Worm (Caenorhabditis elegans) whole organism, L3 larva: ENCODE measurements around the gene prx-10.

Experiments
- aly-2 ChIP-seq: fragments of 150-350 bp; optimal IDR thresholded peaks from 2 replicates; lab custom pipeline; 2014; ENCODE audit warnings: missing biosample characterization, missing genetic modification characterization
- ceh-28 ChIP-seq: fragments of 150-350 bp; optimal IDR thresholded peaks from 2 replicates; lab custom pipeline; 2014; ENCODE audit warnings: missing biosample characterization, missing genetic modification reagents, missing genetic modification characterization
- ceh-9 ChIP-seq: sonication (generic microtip); optimal IDR thresholded peaks from 2 replicates; lab custom pipeline; 2018; ENCODE audit warnings: missing biosample characterization, missing genetic modification characterization
- elt-2 ChIP-seq: sonication (generic microtip); optimal IDR thresholded peaks from 2 replicates; lab custom pipeline; 2016; ENCODE audit warnings: missing genetic modification reagents, mild to moderate bottlenecking, missing genetic modification characterization, missing compliant biosample characterization
- elt-3 ChIP-seq, 3 experiments: fragments of 150-350 bp in 1 of 3; sonication (generic microtip) in 2 of 3; optimal IDR thresholded peaks; 2 replicates in 2 of 3; 4 replicates in 1 of 3; lab custom pipeline; 2014 to 2017; ENCODE audit warnings: missing biosample characterization in 3 of 3, missing genetic modification characterization in 3 of 3
- eor-1 ChIP-seq, 2 experiments: fragments of 150-350 bp; optimal IDR thresholded peaks; 2 replicates each; lab custom pipeline; 2014 to 2018; ENCODE audit warnings: missing biosample characterization in 2 of 2, missing genetic modification characterization in 2 of 2
- fkh-2 ChIP-seq: fragments of 150-350 bp; optimal IDR thresholded peaks from 2 replicates; lab custom pipeline; 2014; ENCODE audit warnings: missing biosample characterization, missing genetic modification reagents, missing genetic modification characterization
- hmg-11 ChIP-seq: sonication (generic microtip); optimal IDR thresholded peaks from 2 replicates; lab custom pipeline; 2016; ENCODE audit warnings: missing genetic modification characterization, missing compliant biosample characterization
- jun-1 ChIP-seq: fragments of 150-350 bp; optimal IDR thresholded peaks from 2 replicates; lab custom pipeline; 2014; ENCODE audit warnings: missing biosample characterization, missing genetic modification reagents, missing genetic modification characterization
- lin-15B ChIP-seq: fragments of 150-350 bp; optimal IDR thresholded peaks from 2 replicates; lab custom pipeline; 2014; ENCODE audit warnings: missing biosample characterization, missing genetic modification characterization
- lsy-12 ChIP-seq: sonication (generic microtip); optimal IDR thresholded peaks from 2 replicates; lab custom pipeline; 2016; ENCODE audit warnings: mild to moderate bottlenecking, missing genetic modification characterization, missing compliant biosample characterization
- nfya-1 ChIP-seq: sonication (generic microtip); optimal IDR thresholded peaks from 2 replicates; lab custom pipeline; 2017; ENCODE audit warnings: missing genetic modification characterization, mild to moderate bottlenecking, missing compliant biosample characterization, antibody characterized with exemption, moderate library complexity; ENCODE audit not compliant: insufficient read depth
- nhr-11 ChIP-seq: fragments of 150-350 bp; optimal IDR thresholded peaks from 2 replicates; lab custom pipeline; 2014; ENCODE audit warnings: missing biosample characterization, missing genetic modification characterization
- nhr-12 ChIP-seq: fragments of 150-350 bp; optimal IDR thresholded peaks from 2 replicates; lab custom pipeline; 2014; ENCODE audit warnings: missing biosample characterization, missing genetic modification characterization
- nhr-23 ChIP-seq: fragments of 150-350 bp; optimal IDR thresholded peaks from 2 replicates; lab custom pipeline; 2014; ENCODE audit warnings: missing biosample characterization, missing genetic modification reagents, missing genetic modification characterization
- nhr-237 ChIP-seq: fragments of 150-350 bp; optimal IDR thresholded peaks from 2 replicates; lab custom pipeline; 2014; ENCODE audit warnings: missing biosample characterization, missing genetic modification characterization
- nhr-28 ChIP-seq: fragments of 150-350 bp; optimal IDR thresholded peaks from 2 replicates; lab custom pipeline; 2014; ENCODE audit warnings: missing biosample characterization, missing genetic modification characterization
- nhr-43 ChIP-seq: sonication (generic microtip); optimal IDR thresholded peaks from 2 replicates; lab custom pipeline; 2016; ENCODE audit warnings: mild to moderate bottlenecking, missing genetic modification characterization, missing compliant biosample characterization; ENCODE audit not compliant: poor library complexity, severe bottlenecking
- nhr-67 ChIP-seq: fragments of 150-350 bp; optimal IDR thresholded peaks from 2 replicates; lab custom pipeline; 2014; ENCODE audit warnings: missing biosample characterization, missing genetic modification characterization
- nhr-77 ChIP-seq: fragments of 150-350 bp; optimal IDR thresholded peaks from 2 replicates; lab custom pipeline; 2014; ENCODE audit warnings: missing biosample characterization, missing genetic modification characterization
- pha-4 ChIP-seq: fragments of 150-350 bp; optimal IDR thresholded peaks from 2 replicates; lab custom pipeline; 2014; ENCODE audit warnings: missing biosample characterization, missing genetic modification reagents, missing genetic modification characterization
- pqm-1 ChIP-seq: fragments of 150-350 bp; optimal IDR thresholded peaks from 2 replicates; lab custom pipeline; 2017; ENCODE audit warnings: missing biosample characterization, missing genetic modification characterization, inconsistent platforms
- snpc-4 ChIP-seq: fragments of 150-350 bp; optimal IDR thresholded peaks from 2 replicates; lab custom pipeline; 2014; ENCODE audit warnings: missing biosample characterization, missing genetic modification characterization
- tbx-2 ChIP-seq: sonication (generic microtip); optimal IDR thresholded peaks from 2 replicates; lab custom pipeline; 2016; ENCODE audit warnings: mild to moderate bottlenecking, missing genetic modification characterization, missing compliant biosample characterization
- unc-39 ChIP-seq: sonication (generic microtip); optimal IDR thresholded peaks from 4 replicates; lab custom pipeline; 2017; ENCODE audit warnings: missing biosample characterization, missing genetic modification characterization
- unc-62 ChIP-seq: fragments of 150-350 bp; sonication (generic microtip); optimal IDR thresholded peaks from 4 replicates; lab custom pipeline; 2014; ENCODE audit warnings: missing biosample characterization, missing genetic modification reagents, missing genetic modification characterization
- ztf-11 ChIP-seq: fragments of 150-350 bp; optimal IDR thresholded peaks from 2 replicates; lab custom pipeline; 2014; ENCODE audit warnings: missing biosample characterization, missing genetic modification characterization
- ztf-4 ChIP-seq: fragments of 150-350 bp; optimal IDR thresholded peaks from 2 replicates; lab custom pipeline; 2014; ENCODE audit warnings: missing biosample characterization, missing genetic modification characterization

The prx-10 gene

DNA sequence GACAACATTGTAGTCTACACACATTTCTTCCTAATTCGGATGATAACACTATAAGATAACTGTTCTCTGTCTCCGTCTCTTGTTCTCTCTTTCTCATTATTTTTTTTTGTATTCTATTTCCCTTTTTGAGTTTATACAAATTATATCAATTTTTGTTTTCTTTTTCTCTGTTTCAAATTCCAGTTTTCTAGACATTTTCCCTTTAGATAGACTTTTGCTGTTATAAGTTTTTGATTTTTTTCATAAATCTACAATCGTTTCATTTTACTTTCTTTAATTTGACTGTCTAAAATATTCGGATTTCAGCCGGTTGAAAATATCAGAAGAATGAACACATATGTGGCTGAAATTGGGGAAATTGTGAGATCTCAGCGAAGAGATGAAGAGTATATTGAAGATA is at the start of gene prx-10:
Gene prx-10 (plus strand): TSS at position 301 of the 400 bp plus-strand sequence.
- peak; percentile 24 for TF ChIP-seq elt-2 (tag; lab: Kevin White, UChicago)
- TF ChIP-seq nhr-67 (tag; lab: Kevin White, UChicago) = no peak
- TF ChIP-seq nhr-12 = no peak
- no peak for TF ChIP-seq nhr-11
- TF ChIP-seq, all 47 proteins: peak for 1

DNA sequence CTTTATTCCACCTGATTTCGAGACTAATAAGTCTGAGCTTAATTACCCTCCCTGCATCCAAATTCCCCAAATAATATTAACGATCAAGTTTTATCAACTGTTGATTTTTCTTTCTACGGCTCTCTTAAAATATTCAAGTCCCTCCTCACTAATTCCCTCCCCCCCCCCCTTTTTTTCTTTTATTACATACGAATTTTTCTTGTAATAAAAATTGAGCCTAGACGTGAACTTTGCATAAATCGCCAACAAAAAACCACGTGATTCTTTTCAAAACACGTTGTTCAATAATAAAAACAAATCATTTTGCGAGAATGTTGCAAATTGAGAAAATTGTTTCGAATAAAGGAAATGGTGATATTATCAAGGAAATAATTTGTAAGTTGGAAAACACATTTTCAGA is 47.8 kb upstream of the prx-10 start, which contains the start of gene K10D2.8:
Gene K10D2.8 (plus strand): TSS at position 301 of the 400 bp plus-strand sequence.
- TF ChIP-seq eor-1 (tag; optimal IDR thresholded peaks at IDR 0.05; lab: Kevin White, UChicago) (no peak), pqm-1 (no peak), nfya-1 (tag; lab: Kevin White, UChicago) (no peak), nhr-11 (no peak), nhr-77 (tag; lab: Kevin White, UChicago) (no peak), fkh-2 (tag; lab: Kevin White, UChicago) (no peak), elt-3 (tag; optimal IDR thresholded peaks at IDR 0.05; lab: Kevin White, UChicago) (no peak), nhr-12 (no peak), tbx-2 (tag; lab: Kevin White, UChicago) (no peak), ztf-11 (no peak), snpc-4 (tag; lab: Kevin White, UChicago) (no peak), unc-39 (tag; lab: Kevin White, UChicago) (no peak), ceh-9 (tag; lab: Kevin White, UChicago) (no peak)
- TF ChIP-seq, all 47 proteins: peak for 0

DNA sequence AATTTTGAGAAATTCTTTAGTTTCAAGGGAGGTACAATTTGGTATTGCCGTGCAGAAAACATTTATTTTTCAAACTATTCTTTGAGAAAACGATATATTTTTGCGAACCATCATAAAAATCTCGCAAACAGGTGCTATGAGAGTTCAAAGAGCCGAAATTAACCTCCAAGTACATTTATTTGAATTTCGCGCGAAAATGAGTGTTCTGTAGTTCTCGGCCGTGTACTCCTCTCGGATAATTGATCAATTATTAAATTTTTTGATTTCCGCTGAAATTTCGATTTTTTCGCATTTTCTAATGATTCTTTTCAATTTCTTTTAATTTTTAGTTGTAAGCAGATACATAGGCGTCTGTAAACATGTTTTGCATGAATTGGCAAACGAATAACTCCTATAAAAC is 46.0 kb upstream of the prx-10 start:
- TF ChIP-seq nhr-43 (tag; lab: Kevin White, UChicago) (peak; percentile 41), nfya-1 (tag; lab: Kevin White, UChicago) (peak; percentile 24), aly-2 (tag; lab: Kevin White, UChicago) (no peak), pha-4 (tag; lab: Kevin White, UChicago) (peak; percentile 43), nhr-237 (tag; lab: Kevin White, UChicago) (no peak), lsy-12 (tag; lab: Kevin White, UChicago) (no peak), ztf-4 (tag; lab: Kevin White, UChicago) (no peak), nhr-77 (tag; lab: Kevin White, UChicago) (no peak), tbx-2 (tag; lab: Kevin White, UChicago) (no peak), nhr-23 (peak; percentile 44), fkh-2 (tag; lab: Kevin White, UChicago) (no peak)

DNA sequence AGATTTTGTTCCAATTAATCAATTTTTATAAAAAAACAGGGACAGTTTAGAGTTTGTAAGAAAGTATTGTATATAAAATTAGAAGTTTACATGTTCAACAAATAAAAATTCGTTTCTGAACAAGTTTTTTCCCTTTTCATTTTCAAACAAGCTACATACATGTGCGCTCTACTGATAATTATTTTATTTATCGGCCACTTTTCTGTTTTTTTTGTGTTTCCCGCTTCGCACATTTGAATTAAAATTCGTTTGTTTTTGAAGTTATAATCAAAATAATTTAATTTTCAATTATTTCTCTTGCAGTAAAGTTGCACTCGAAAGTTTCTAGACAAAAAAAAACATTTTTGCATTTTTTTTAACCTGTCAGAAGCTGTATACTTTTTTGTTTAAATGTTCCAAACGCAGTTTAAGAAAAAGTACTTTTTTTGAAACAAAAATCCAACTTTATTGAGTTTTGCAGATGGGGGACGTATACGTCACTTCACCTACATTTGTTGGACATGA is 45.5 kb upstream of the prx-10 start, which contains the start of gene hira-1:
Gene hira-1 (plus strand): TSS at position 454 of the 504 bp plus-strand sequence.
- TF ChIP-seq nfya-1 (tag; lab: Kevin White, UChicago) (peak; percentile 0), snpc-4 (tag; lab: Kevin White, UChicago) (peak; percentile 31), unc-62 (GFP tag; lab: Kevin White, UChicago) (no peak), lin-15B (tag; lab: Kevin White, UChicago) (peak; percentile 83), elt-2 (tag; lab: Kevin White, UChicago) (peak; percentile 9), hmg-11 (peak; percentile 3), pha-4 (tag; lab: Kevin White, UChicago) (peak; percentile 66), jun-1 (tag; lab: Kevin White, UChicago) (no peak), nhr-23 (peak; percentile 52)

DNA sequence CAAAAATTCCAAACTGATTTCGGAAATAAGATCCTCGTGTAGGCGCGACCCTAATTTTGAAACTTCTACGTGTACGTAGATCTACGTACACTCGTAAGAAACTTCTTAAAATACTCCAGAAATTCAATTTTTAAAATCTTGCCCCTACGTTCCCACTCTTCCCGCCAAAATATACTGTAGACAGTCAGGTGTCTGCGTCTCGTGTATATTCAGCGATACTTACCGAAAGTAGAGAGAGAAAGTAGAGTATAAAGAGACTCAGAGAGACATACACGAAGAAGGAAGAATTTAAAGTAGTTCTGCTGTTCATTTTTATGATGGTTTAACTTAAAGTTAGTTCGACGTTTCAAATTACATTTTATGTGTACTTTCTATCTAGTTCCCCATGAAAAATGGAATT is 42.9 kb upstream of the prx-10 start:
- TF ChIP-seq pha-4 (tag; lab: Kevin White, UChicago) (peak; percentile 3), nhr-28 (tag; lab: Kevin White, UChicago) (no peak)

DNA sequence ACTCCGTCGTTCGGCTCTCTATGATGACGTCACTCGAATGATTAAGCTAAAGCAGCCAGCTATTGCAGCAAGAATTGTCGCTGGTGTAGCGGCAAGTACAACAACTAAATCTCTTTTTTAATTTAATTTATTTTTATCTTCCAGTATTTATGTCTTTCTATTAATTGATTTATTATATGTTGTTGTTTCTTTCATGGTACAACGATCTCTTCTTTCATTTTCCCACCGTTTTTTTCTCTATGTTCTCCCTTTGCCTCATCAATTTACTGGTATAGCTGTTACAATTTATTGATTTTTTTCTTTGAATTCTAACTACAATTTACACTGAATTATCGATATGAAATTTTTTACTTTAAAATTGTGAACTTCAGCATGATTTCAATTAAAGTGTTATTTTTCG is 40.5 kb upstream of the prx-10 start, which contains the start of gene moc-6:
Gene moc-6 (plus strand): TSS at position 301 of the 400 bp plus-strand sequence.
- TF ChIP-seq ceh-28 (tag; lab: Kevin White, UChicago) = peak; percentile 12
- no peak for TF ChIP-seq aly-2 (tag; lab: Kevin White, UChicago)
